Fruit fly (Drosophila melanogaster): Measurements from ENCODE around the gene Nup58.
A peak's percentile ranks its signal among the peaks of the same experiment; 100 is the strongest.

The Nup58 gene

DNA sequence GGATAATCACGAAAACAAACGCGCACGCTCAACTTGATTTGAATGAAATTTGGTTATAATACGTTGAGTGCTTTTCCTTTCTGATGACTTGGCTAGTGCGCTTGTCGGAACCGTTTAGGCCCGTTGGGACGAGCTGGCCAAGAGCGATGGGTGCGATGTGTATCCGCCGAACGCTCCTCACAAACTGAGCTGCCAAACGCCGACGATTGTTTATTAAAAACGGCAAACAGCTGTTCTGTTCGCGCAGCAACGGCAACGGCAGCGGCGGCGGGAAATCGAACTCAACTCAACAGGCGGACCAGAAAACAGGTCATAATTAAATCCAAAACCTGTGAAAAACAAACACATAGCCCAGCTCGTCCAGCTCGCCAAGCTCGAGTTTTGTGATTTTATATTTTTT, 23.9 kb upstream of the Nup58 start (continued):
- no peak for TF ChIP-seq nmo (GFP tag; optimal IDR thresholded peaks at IDR 0.05)
- no peak for TF ChIP-seq fu2 (GFP tag; optimal IDR thresholded peaks at IDR 0.05)
- no peak for TF ChIP-seq H2.0 (GFP tag; IDR thresholded peaks at IDR 0.05)
- no peak for TF ChIP-seq CG33557 (GFP tag; optimal IDR thresholded peaks at IDR 0.05)
- no peak for TF ChIP-seq psq (GFP tag; optimal IDR thresholded peaks at IDR 0.05)
- TF ChIP-seq CTCF (GFP tag; optimal IDR thresholded peaks at IDR 0.05) = peak; percentile 10
- peak in 1 of 2 experiments; percentile 69 for TF ChIP-seq crp (GFP tag; optimal IDR thresholded peaks at IDR 0.05)
- TF ChIP-seq E2f2 (GFP tag; IDR thresholded peaks at IDR 0.05) = no peak; the same call in 1 of the 2 replicates
- no peak for TF ChIP-seq CG10654 (GFP tag; optimal IDR thresholded peaks at IDR 0.05)
- TF ChIP-seq run (tag; optimal IDR thresholded peaks at IDR 0.05) = no peak
- no peak for TF ChIP-seq HLH54F (GFP tag; optimal IDR thresholded peaks at IDR 0.05)
- no peak for TF ChIP-seq CG4424 (GFP tag; optimal IDR thresholded peaks at IDR 0.05)
- TF ChIP-seq rib (GFP tag; IDR thresholded peaks at IDR 0.05) = no peak; the same call in none of the 2 replicates
- no peak for TF ChIP-seq CG16863 (GFP tag; optimal IDR thresholded peaks at IDR 0.05)
- no peak for TF ChIP-seq gsb (GFP tag; IDR thresholded peaks at IDR 0.05)
- TF ChIP-seq CG13894 (tag; optimal IDR thresholded peaks at IDR 0.05) = peak; percentile 67
- no peak for TF ChIP-seq CG10565 (GFP tag; optimal IDR thresholded peaks at IDR 0.05)
- TF ChIP-seq klu (GFP tag; IDR thresholded peaks at IDR 0.05) = no peak
- TF ChIP-seq PHDP (tag; optimal IDR thresholded peaks at IDR 0.05) = no peak
- no peak for TF ChIP-seq Hand (GFP tag; optimal IDR thresholded peaks at IDR 0.05)
- TF ChIP-seq tll (GFP tag; optimal IDR thresholded peaks at IDR 0.05) = no peak
- no peak for TF ChIP-seq CG12071 (GFP tag; optimal IDR thresholded peaks at IDR 0.05)
- no peak for TF ChIP-seq CG4707 (GFP tag; optimal IDR thresholded peaks at IDR 0.05)
- no peak for TF ChIP-seq Asciz (GFP tag; optimal IDR thresholded peaks at IDR 0.05)
- no peak for TF ChIP-seq grn (GFP tag; optimal IDR thresholded peaks at IDR 0.05)
- TF ChIP-seq MESR4 (GFP tag; optimal IDR thresholded peaks at IDR 0.05) = no peak
- no peak for TF ChIP-seq gfzf (GFP tag; optimal IDR thresholded peaks at IDR 0.05)
- no peak for TF ChIP-seq CG11723 (GFP tag; optimal IDR thresholded peaks at IDR 0.05)
- no peak for TF ChIP-seq shn (GFP tag; optimal IDR thresholded peaks at IDR 0.05)
- peak; percentile 57; the same call in 1 of the 3 replicates for TF ChIP-seq Dbx (GFP tag; IDR thresholded peaks at IDR 0.05)
- TF ChIP-seq Nf-YB (GFP tag; optimal IDR thresholded peaks at IDR 0.05) = no peak
- no peak for TF ChIP-seq CG8290 (GFP tag; optimal IDR thresholded peaks at IDR 0.05)
- TF ChIP-seq CG8290 (tag; optimal IDR thresholded peaks at IDR 0.05) = peak in 1 of 2 experiments; percentile 41
- no peak for TF ChIP-seq CG14965 (GFP tag; optimal IDR thresholded peaks at IDR 0.05; ENCODE audit: borderline replicate concordance)
- no peak for TF ChIP-seq CG4404 (GFP tag; IDR thresholded peaks at IDR 0.05)
- TF ChIP-seq CG13287 (GFP tag; IDR thresholded peaks at IDR 0.05; ENCODE audit: partially characterized antibody) = peak; percentile 41
- no peak for TF ChIP-seq CG3065 (GFP tag; optimal IDR thresholded peaks at IDR 0.05)
- TF ChIP-seq NC2α (GFP tag; optimal IDR thresholded peaks at IDR 0.05) = no peak
- no peak for TF ChIP-seq CG11398 (GFP tag; optimal IDR thresholded peaks at IDR 0.05)
- TF ChIP-seq CG11695 (GFP tag; IDR thresholded peaks at IDR 0.05) = no peak
- no peak for TF ChIP-seq unc-4 (GFP tag; IDR thresholded peaks at IDR 0.05; ENCODE audit: partially characterized antibody)
- TF ChIP-seq trem (tag; optimal IDR thresholded peaks at IDR 0.05) = no peak
- no peak for TF ChIP-seq CG17612 (GFP tag; IDR thresholded peaks at IDR 0.05)
- TF ChIP-seq CG15269 (tag; optimal IDR thresholded peaks at IDR 0.05) = peak; percentile 38
- TF ChIP-seq TFAM (GFP tag; optimal IDR thresholded peaks at IDR 0.05) = no peak
- TF ChIP-seq CG12744 (GFP tag; optimal IDR thresholded peaks at IDR 0.05) = no peak
- no peak for TF ChIP-seq hbn (GFP tag; IDR thresholded peaks at IDR 0.05; ENCODE audit: partially characterized antibody)
- TF ChIP-seq inv (GFP tag; IDR thresholded peaks at IDR 0.05; ENCODE audit: partially characterized antibody) = no peak
- no peak for TF ChIP-seq slbo (GFP tag; IDR thresholded peaks at IDR 0.05)
- no peak; the same call in 1 of the 2 replicates for TF ChIP-seq amos (GFP tag; IDR thresholded peaks at IDR 0.05; ENCODE audit: partially characterized antibody)
- no peak for TF ChIP-seq danr (GFP tag; IDR thresholded peaks at IDR 0.05)
- TF ChIP-seq CG6272 (GFP tag; IDR thresholded peaks at IDR 0.05) = no peak
